Worm (Caenorhabditis elegans): ENCODE measurements around the gene pqn-89.

DNA sequence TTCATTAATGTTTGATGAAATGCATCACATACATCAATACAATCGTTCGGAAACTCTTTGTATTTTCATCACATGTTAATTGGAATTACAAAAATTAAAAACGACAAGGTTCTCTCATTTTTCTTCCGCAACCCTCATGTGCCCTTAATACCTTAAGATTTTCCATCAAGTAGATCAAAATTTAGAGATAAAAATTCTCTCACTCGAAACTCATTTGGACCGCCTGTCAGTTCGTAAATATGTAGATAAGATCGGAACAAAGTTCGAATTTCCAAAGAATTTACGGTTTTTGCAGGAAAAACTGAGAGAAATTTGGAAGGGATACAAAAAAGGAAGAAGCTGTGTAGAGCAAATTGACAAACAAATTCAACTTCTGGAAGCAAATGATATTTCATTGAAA, 10.4 kb upstream of the pqn-89 start:
- TF ChIP-seq mdl-1 (tag; optimal IDR thresholded peaks at IDR 0.05) (no peak), nhr-77 (tag; optimal IDR thresholded peaks at IDR 0.05) (no peak), lir-3 (tag; optimal IDR thresholded peaks at IDR 0.05; ENCODE audit: poor library complexity) (no peak), aly-2 (tag; optimal IDR thresholded peaks at IDR 0.05) (no peak)

Data from whole organism, L1 larva.